Worm (Caenorhabditis elegans): Measurements from ENCODE around the gene pqn-83.

pqn-83 gene

ce11 chrIII:13099190-13099875, at the start of gene pqn-83:
Gene pqn-83, minus strand, starts transcription at chrIII:13099461.
- TF ChIP-seq ztf-23 (GFP tag; IDR thresholded peaks at IDR 0.05): no peak
- TF ChIP-seq T22C8.4 (GFP tag; IDR thresholded peaks at IDR 0.05): no peak
- TF ChIP-seq med-1 (GFP tag; optimal IDR thresholded peaks at IDR 0.05; ENCODE audit: insufficient read depth): no peak
- no peak for TF ChIP-seq klf-2 (GFP tag; conservative IDR thresholded peaks at IDR 0.05)
- no peak for TF ChIP-seq cog-1 (tag; optimal IDR thresholded peaks at IDR 0.05)
- TF ChIP-seq ref-1 (GFP tag; conservative IDR thresholded peaks at IDR 0.05): no peak
- no peak for TF ChIP-seq tab-1 (GFP tag; IDR thresholded peaks at IDR 0.05)
- TF ChIP-seq flt-1 (GFP tag; IDR thresholded peaks at IDR 0.05): no peak
- TF ChIP-seq ztf-29 (GFP tag; IDR thresholded peaks at IDR 0.05): no peak

DNA sequence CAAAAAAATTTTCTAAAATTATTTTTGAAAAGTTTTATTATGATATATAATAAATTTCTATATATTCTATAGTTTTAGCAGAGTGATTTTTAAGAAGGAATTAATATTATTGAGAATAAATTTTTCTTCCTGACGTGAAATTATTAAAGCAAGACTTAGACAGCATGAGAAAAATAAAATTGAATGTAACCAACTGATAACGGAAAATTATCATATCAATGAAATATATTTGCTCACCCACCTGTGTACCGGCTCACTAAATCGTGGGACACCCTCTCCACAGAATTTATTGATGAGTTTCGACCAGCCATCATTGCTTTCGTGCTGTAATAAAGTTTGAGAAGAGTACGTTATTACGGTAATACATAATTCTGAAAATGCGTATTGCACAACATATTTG, 40.0 kb upstream of the pqn-83 start, which contains the start of gene bre-2:
bre-2 (minus strand) TSS at position 326 of the 400 bp plus-strand sequence.
- TF ChIP-seq cog-1 (tag; optimal IDR thresholded peaks at IDR 0.05): no peak
- TF ChIP-seq tab-1 (GFP tag; IDR thresholded peaks at IDR 0.05): no peak

- TF ChIP-seq ztf-29 (GFP tag; IDR thresholded peaks at IDR 0.05): no peak
- no peak for TF ChIP-seq klf-2 (GFP tag; conservative IDR thresholded peaks at IDR 0.05)
- no peak for TF ChIP-seq cog-1 (tag; optimal IDR thresholded peaks at IDR 0.05)
- no peak for TF ChIP-seq med-1 (GFP tag; optimal IDR thresholded peaks at IDR 0.05; ENCODE audit: insufficient read depth)
- no peak for TF ChIP-seq flt-1 (GFP tag; IDR thresholded peaks at IDR 0.05)
- TF ChIP-seq ztf-23 (GFP tag; IDR thresholded peaks at IDR 0.05): no peak
Observed at ce11 chrIII:13131220-13131619, 32.0 kb upstream of the pqn-83 start.

DNA sequence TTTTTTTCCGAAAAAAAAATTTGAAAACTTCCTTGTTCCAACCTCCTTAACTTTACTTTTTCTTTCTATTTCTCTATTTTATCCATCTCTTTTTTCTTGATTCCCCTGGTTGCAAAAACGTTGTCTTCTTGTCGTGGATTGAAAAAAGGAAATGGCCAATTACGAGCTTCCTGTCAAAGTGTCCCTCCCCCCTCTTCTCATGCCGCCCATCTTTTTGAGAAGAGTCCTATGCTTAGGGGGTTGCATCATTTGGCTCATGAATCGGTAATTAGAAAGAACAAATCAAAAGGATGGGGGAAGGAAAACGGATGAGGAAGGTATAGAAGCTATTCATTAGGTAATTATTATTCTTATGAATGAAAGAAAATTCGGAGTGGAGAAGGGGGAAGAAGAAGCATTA, 27.9 kb upstream of the pqn-83 start:
- no peak for TF ChIP-seq med-1 (GFP tag; optimal IDR thresholded peaks at IDR 0.05; ENCODE audit: insufficient read depth)
- TF ChIP-seq flt-1 (GFP tag; IDR thresholded peaks at IDR 0.05): no peak
- no peak for TF ChIP-seq ztf-23 (GFP tag; IDR thresholded peaks at IDR 0.05)
- TF ChIP-seq T22C8.4 (GFP tag; IDR thresholded peaks at IDR 0.05): no peak
- no peak for TF ChIP-seq cog-1 (tag; optimal IDR thresholded peaks at IDR 0.05)
- no peak for TF ChIP-seq klf-2 (GFP tag; conservative IDR thresholded peaks at IDR 0.05)
- no peak for TF ChIP-seq tab-1 (GFP tag; IDR thresholded peaks at IDR 0.05)
- TF ChIP-seq ref-1 (GFP tag; conservative IDR thresholded peaks at IDR 0.05): no peak
- TF ChIP-seq ztf-29 (GFP tag; IDR thresholded peaks at IDR 0.05): no peak

- TF ChIP-seq ref-1 (GFP tag; conservative IDR thresholded peaks at IDR 0.05) (no peak), med-1 (GFP tag; optimal IDR thresholded peaks at IDR 0.05; ENCODE audit: insufficient read depth) (no peak), tab-1 (GFP tag; IDR thresholded peaks at IDR 0.05) (no peak), ztf-23 (GFP tag; IDR thresholded peaks at IDR 0.05) (no peak), klf-2 (GFP tag; conservative IDR thresholded peaks at IDR 0.05) (no peak), cog-1 (tag; optimal IDR thresholded peaks at IDR 0.05) (no peak), flt-1 (GFP tag; IDR thresholded peaks at IDR 0.05) (no peak), ztf-29 (GFP tag; IDR thresholded peaks at IDR 0.05) (no peak), T22C8.4 (GFP tag; IDR thresholded peaks at IDR 0.05) (no peak)
Observed at ce11 chrIII:13123440-13123839, 24.2 kb upstream of the pqn-83 start.

ce11 chrIII:13119520-13119919, 20.3 kb upstream of the pqn-83 start, which contains the start of gene zig-8:
Gene zig-8, plus strand, starts transcription at chrIII:13119820.
- no peak for TF ChIP-seq tab-1 (GFP tag; IDR thresholded peaks at IDR 0.05)

DNA sequence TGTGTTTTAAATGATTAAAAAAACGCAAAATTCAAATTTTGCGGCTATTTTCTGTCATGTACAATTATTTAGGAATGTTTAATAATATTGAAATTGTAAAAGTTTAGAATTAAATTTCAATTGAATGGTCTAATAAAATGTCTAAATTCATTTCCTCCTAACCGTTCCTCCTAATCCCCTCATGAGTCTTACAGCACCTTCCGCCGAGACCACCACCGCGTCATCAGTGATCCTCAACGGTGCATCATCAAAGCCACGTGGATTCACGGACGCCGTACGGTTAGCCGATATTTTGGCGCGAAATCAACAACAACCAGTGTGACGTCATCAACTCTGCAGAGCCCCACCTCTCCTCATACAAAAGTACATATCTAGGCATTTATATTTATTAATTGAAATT, 19.2 kb upstream of the pqn-83 start:
- TF ChIP-seq ref-1 (GFP tag; conservative IDR thresholded peaks at IDR 0.05): no peak
- TF ChIP-seq T22C8.4 (GFP tag; IDR thresholded peaks at IDR 0.05): no peak
- TF ChIP-seq flt-1 (GFP tag; IDR thresholded peaks at IDR 0.05): no peak
- TF ChIP-seq klf-2 (GFP tag; conservative IDR thresholded peaks at IDR 0.05): no peak
- no peak for TF ChIP-seq ztf-29 (GFP tag; IDR thresholded peaks at IDR 0.05)
- no peak for TF ChIP-seq ztf-23 (GFP tag; IDR thresholded peaks at IDR 0.05)
- TF ChIP-seq cog-1 (tag; optimal IDR thresholded peaks at IDR 0.05): no peak
- TF ChIP-seq med-1 (GFP tag; optimal IDR thresholded peaks at IDR 0.05; ENCODE audit: insufficient read depth): no peak
- no peak for TF ChIP-seq tab-1 (GFP tag; IDR thresholded peaks at IDR 0.05)

- TF ChIP-seq flt-1 (GFP tag; IDR thresholded peaks at IDR 0.05): no peak
- no peak for TF ChIP-seq klf-2 (GFP tag; conservative IDR thresholded peaks at IDR 0.05)
- no peak for TF ChIP-seq T22C8.4 (GFP tag; IDR thresholded peaks at IDR 0.05)
- no peak for TF ChIP-seq ztf-23 (GFP tag; IDR thresholded peaks at IDR 0.05)
Observed at ce11 chrIII:13107307-13107706, 8.0 kb upstream of the pqn-83 start, which contains the start of gene dhhc-8. Gene dhhc-8, plus strand, starts transcription at chrIII:13107607.

- TF ChIP-seq cog-1 (tag; optimal IDR thresholded peaks at IDR 0.05) (peak; percentile 21), ref-1 (GFP tag; conservative IDR thresholded peaks at IDR 0.05) (no peak), flt-1 (GFP tag; IDR thresholded peaks at IDR 0.05) (0 out of 2 replicates have a peak, but pooled peaks have one; percentile 18), tab-1 (GFP tag; IDR thresholded peaks at IDR 0.05) (no peak), ztf-29 (GFP tag; IDR thresholded peaks at IDR 0.05) (no peak)
Observed at ce11 chrIII:13105911-13106310, 6.7 kb upstream of the pqn-83 start.

ce11 chrIII:13105497-13105896, 6.2 kb upstream of the pqn-83 start:
- no peak for TF ChIP-seq cog-1 (tag; optimal IDR thresholded peaks at IDR 0.05)
- TF ChIP-seq flt-1 (GFP tag; IDR thresholded peaks at IDR 0.05): no peak
- TF ChIP-seq med-1 (GFP tag; optimal IDR thresholded peaks at IDR 0.05; ENCODE audit: insufficient read depth): no peak
- no peak for TF ChIP-seq tab-1 (GFP tag; IDR thresholded peaks at IDR 0.05)
- TF ChIP-seq ztf-23 (GFP tag; IDR thresholded peaks at IDR 0.05): no peak
- TF ChIP-seq ref-1 (GFP tag; conservative IDR thresholded peaks at IDR 0.05): no peak
- TF ChIP-seq ztf-29 (GFP tag; IDR thresholded peaks at IDR 0.05): no peak
- no peak for TF ChIP-seq T22C8.4 (GFP tag; IDR thresholded peaks at IDR 0.05)
- no peak for TF ChIP-seq klf-2 (GFP tag; conservative IDR thresholded peaks at IDR 0.05)
